Fruit fly (Drosophila melanogaster) whole organism, embryonic: ENCODE results near the gene tipE.

Experiments used
- CG7745 ChIP-seq: fragments of 200-800 bp; sonication (Bioruptor generic); optimal IDR thresholded peaks from 2 replicates; lab custom pipeline; 2018; ENCODE audit warnings: missing biosample characterization, mild to moderate bottlenecking, missing genetic modification characterization, moderate library complexity
- CoRest ChIP-seq: fragments of 200-800 bp; sonication (Bioruptor generic); optimal IDR thresholded peaks from 3 replicates; lab custom pipeline; 2018; ENCODE audit warnings: missing biosample characterization, mild to moderate bottlenecking, missing genetic modification characterization, moderate library complexity
- Ets97D ChIP-seq: fragments of 200-800 bp; sonication (Bioruptor generic); optimal IDR thresholded peaks from 3 replicates; lab custom pipeline; 2016; ENCODE audit warnings: missing biosample characterization, missing genetic modification characterization
- insv ChIP-seq, 2 experiments: fragments of 200-800 bp; sonication (Bioruptor generic); optimal IDR thresholded peaks; 3 replicates each; lab custom pipeline; 2016 to 2018; ENCODE audit warnings: missing biosample characterization in 2 of 2, missing genetic modification characterization in 2 of 2

- TF ChIP-seq CoRest (no peak), CG7745 (tag; lab: Kevin White, UChicago) (no peak), Ets97D (no peak), insv (GFP tag; optimal IDR thresholded peaks at IDR 0.05; lab: Kevin White, UChicago) (no peak)
Observed at dm6 chr3L:4238195-4238594, 49.9 kb downstream of the tipE start.
